Fruit fly (Drosophila melanogaster): ENCODE measurements around the gene CG10725.

dm6 chr3L:13424068-13424467, 13.7 kb upstream of the CG10725 start, which contains the start of gene CG33263:
- no peak for TF ChIP-seq D1 (tag; optimal IDR thresholded peaks at IDR 0.05)
- no peak for TF ChIP-seq CG4496 (GFP tag; IDR thresholded peaks at IDR 0.05)
